Worm (Caenorhabditis elegans): ENCODE measurements around the gene oac-8.

DNA sequence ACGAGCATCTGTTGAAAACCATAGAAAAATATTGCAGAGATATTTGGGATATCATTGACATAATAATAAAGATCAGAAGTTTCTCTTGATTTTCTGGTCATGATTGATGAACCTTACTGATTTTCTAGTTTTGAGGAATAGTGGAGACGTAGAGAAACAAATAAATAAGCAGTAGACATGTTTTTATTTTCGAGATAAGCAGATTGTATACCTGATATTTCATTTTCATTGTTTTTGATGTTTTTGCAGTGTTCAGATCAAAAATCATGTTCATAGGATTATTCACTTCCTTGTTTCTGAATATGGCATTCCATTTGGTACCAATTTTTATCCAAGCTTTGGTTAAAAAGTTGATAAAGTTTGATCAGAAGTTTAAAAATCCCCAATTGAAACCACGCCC is 45.8 kb upstream of the oac-8 start, which contains the start of gene T07G12.4:
- TF ChIP-seq blmp-1 (tag; optimal IDR thresholded peaks at IDR 0.05) (no peak), unc-62 (GFP tag; optimal IDR thresholded peaks at IDR 0.05) (no peak), pha-4 (tag; optimal IDR thresholded peaks at IDR 0.05) (no peak), elt-3 (tag; optimal IDR thresholded peaks at IDR 0.05) (no peak), lin-13 (tag; optimal IDR thresholded peaks at IDR 0.05) (no peak), unc-39 (tag; optimal IDR thresholded peaks at IDR 0.05) (no peak), ztf-11 (tag; optimal IDR thresholded peaks at IDR 0.05) (no peak), nhr-237 (tag; optimal IDR thresholded peaks at IDR 0.05) (no peak), mab-5 (tag; optimal IDR thresholded peaks at IDR 0.05) (no peak), elt-1 (tag; optimal IDR thresholded peaks at IDR 0.05; ENCODE audit: borderline replicate concordance, insufficient read depth) (no peak), snpc-4 (tag; optimal IDR thresholded peaks at IDR 0.05) (no peak), nhr-12 (tag; optimal IDR thresholded peaks at IDR 0.05) (no peak), sptf-1 (tag; optimal IDR thresholded peaks at IDR 0.05) (no peak), drap-1 (GFP tag; optimal IDR thresholded peaks at IDR 0.05) (no peak)
